Fruit fly (Drosophila melanogaster) whole organism: ENCODE results near the gene CG33688.

Experiments
- Dll ChIP-seq: fragments of >200 bp; optimal IDR thresholded peaks from 2 replicates; lab custom pipeline; 2017
- pan ChIP-seq: fragments of >200 bp; optimal IDR thresholded peaks from 2 replicates; lab custom pipeline; 2017
- psq ChIP-seq: fragments of >200 bp; optimal IDR thresholded peaks from 2 replicates; lab custom pipeline; 2017

DNA sequence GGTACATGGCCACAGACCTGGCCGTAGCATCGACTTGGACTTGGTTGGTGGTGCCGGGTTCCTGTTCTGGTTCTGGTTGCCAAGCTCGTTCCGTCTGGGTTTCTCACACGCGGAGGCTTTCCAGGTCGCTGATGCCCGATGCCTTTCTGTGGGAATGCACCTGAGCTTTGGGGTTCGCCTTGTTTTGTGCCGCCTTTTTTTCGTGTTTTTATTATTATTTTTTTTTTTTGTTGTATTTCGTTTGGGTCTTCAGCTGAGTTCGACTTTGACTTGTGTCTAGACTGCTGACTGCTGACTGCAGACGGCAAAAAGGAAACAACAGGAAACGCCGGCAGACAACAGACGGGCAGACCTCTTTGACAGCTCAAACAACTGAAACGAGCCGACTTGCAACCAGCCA, 10.6 kb downstream of the CG33688 start:
- TF ChIP-seq pan (lab: Kevin White, UChicago) = no peak
- no peak for TF ChIP-seq Dll
- no peak for TF ChIP-seq psq (lab: Kevin White, UChicago)
